Fruit fly (Drosophila melanogaster) whole organism, prepupa: ENCODE measurements around the gene CG7903.

Source experiments
- Blimp-1 ChIP-seq: fragments of 200-800 bp; sonication (Bioruptor generic); optimal IDR thresholded peaks from 3 replicates; lab custom pipeline; 2017; ENCODE audit warnings: missing biosample characterization, missing genetic modification characterization, mild to moderate bottlenecking, moderate library complexity, missing genetic modification reagents
- CG10631 ChIP-seq: fragments of 200-800 bp; sonication (Bioruptor generic); optimal IDR thresholded peaks from 2 replicates; lab custom pipeline; 2016; ENCODE audit warnings: missing biosample characterization, missing genetic modification characterization
- CG10669 ChIP-seq: fragments of 200-800 bp; sonication (Bioruptor generic); optimal IDR thresholded peaks from 3 replicates; lab custom pipeline; 2018; ENCODE audit warnings: missing biosample characterization, mild to moderate bottlenecking, missing genetic modification characterization, moderate library complexity
- CG11294 ChIP-seq: fragments of 200-800 bp; sonication (Bioruptor generic); IDR thresholded peaks from 2 replicates; pipeline ENCODE4 v1.3.6; 2022; ENCODE audit warnings: missing biosample characterization, missing genetic modification characterization
- CG11762 ChIP-seq: fragments of 200-800 bp; sonication (Bioruptor generic); optimal IDR thresholded peaks from 3 replicates; lab custom pipeline; 2016; ENCODE audit warnings: missing biosample characterization, missing genetic modification characterization; ENCODE audit not compliant: insufficient read depth
- CG11902 ChIP-seq: fragments of 200-800 bp; sonication (Bioruptor generic); optimal IDR thresholded peaks from 3 replicates; lab custom pipeline; 2016; ENCODE audit warnings: missing biosample characterization, missing genetic modification characterization
- CG15336 ChIP-seq: fragments of 200-800 bp; sonication (Bioruptor generic); IDR thresholded peaks from 2 replicates; pipeline ENCODE4 v1.3.6; 2022; ENCODE audit warnings: missing biosample characterization, missing genetic modification characterization
- CG1621 ChIP-seq: fragments of 200-800 bp; sonication (Bioruptor generic); optimal IDR thresholded peaks from 3 replicates; lab custom pipeline; 2018; ENCODE audit warnings: missing biosample characterization, mild to moderate bottlenecking, missing genetic modification characterization
- CG31627 ChIP-seq: fragments of 200-800 bp; sonication (Bioruptor generic); optimal IDR thresholded peaks from 3 replicates; lab custom pipeline; 2016; ENCODE audit warnings: missing biosample characterization, missing genetic modification characterization
- CG32006 ChIP-seq: fragments of 200-800 bp; sonication (Bioruptor generic); optimal IDR thresholded peaks from 3 replicates; lab custom pipeline; 2017; ENCODE audit warnings: missing biosample characterization, mild to moderate bottlenecking, missing genetic modification characterization
- CG34406 ChIP-seq: fragments of 200-800 bp; sonication (Bioruptor generic); optimal IDR thresholded peaks from 3 replicates; lab custom pipeline; 2016; ENCODE audit warnings: missing biosample characterization, missing genetic modification characterization
- CG3919 ChIP-seq: fragments of 200-800 bp; sonication (Bioruptor generic); optimal IDR thresholded peaks from 3 replicates; lab custom pipeline; 2016; ENCODE audit warnings: missing biosample characterization, missing genetic modification characterization
- CG4318 ChIP-seq: fragments of 200-800 bp; sonication (Bioruptor generic); optimal IDR thresholded peaks from 3 replicates; lab custom pipeline; 2017; ENCODE audit warnings: missing biosample characterization, mild to moderate bottlenecking, missing genetic modification characterization
- CG6163 ChIP-seq: fragments of 200-800 bp; sonication (Bioruptor generic); IDR thresholded peaks from 3 replicates; pipeline ENCODE4 v1.3.6; 2022; ENCODE audit warnings: missing biosample characterization, missing genetic modification characterization
- CG6276 ChIP-seq: fragments of 200-800 bp; sonication (Bioruptor generic); optimal IDR thresholded peaks from 2 replicates; lab custom pipeline; 2017; ENCODE audit warnings: missing biosample characterization, mild to moderate bottlenecking, missing genetic modification characterization
- CG6792 ChIP-seq: fragments of 200-800 bp; sonication (Bioruptor generic); optimal IDR thresholded peaks from 3 replicates; lab custom pipeline; 2016; ENCODE audit warnings: missing biosample characterization, missing genetic modification characterization
- CG6808 ChIP-seq: fragments of 200-800 bp; sonication (Bioruptor generic); optimal IDR thresholded peaks from 3 replicates; lab custom pipeline; 2017; ENCODE audit warnings: missing biosample characterization, missing genetic modification characterization, mild to moderate bottlenecking, moderate library complexity, missing genetic modification reagents
- CG7368 ChIP-seq: fragments of 200-800 bp; sonication (Bioruptor generic); optimal IDR thresholded peaks from 3 replicates; lab custom pipeline; 2016; ENCODE audit warnings: missing biosample characterization, missing genetic modification characterization
- CG8119 ChIP-seq: fragments of 200-800 bp; sonication (Bioruptor generic); IDR thresholded peaks from 3 replicates; pipeline ENCODE4 v1.3.6; 2022; ENCODE audit warnings: missing biosample characterization, missing genetic modification characterization
- CG8319 ChIP-seq: fragments of 200-800 bp; sonication (Bioruptor generic); optimal IDR thresholded peaks from 3 replicates; lab custom pipeline; 2016; ENCODE audit warnings: missing biosample characterization, missing genetic modification characterization
- CG8632 ChIP-seq: fragments of 200-800 bp; sonication (Bioruptor generic); optimal IDR thresholded peaks from 3 replicates; lab custom pipeline; 2016; ENCODE audit warnings: missing biosample characterization, missing genetic modification characterization
- Eip78C ChIP-seq: fragments of 200-800 bp; sonication (Bioruptor generic); peaks from one replicate; lab custom pipeline; 2016; ENCODE audit warnings: missing biosample characterization, missing genetic modification characterization
- Eip93F ChIP-seq: fragments of 200-800 bp; sonication (Bioruptor generic); optimal IDR thresholded peaks from 2 replicates; lab custom pipeline; 2016; ENCODE audit warnings: missing biosample characterization, mild to moderate bottlenecking, missing genetic modification characterization
- Ets21C ChIP-seq: fragments of 200-800 bp; sonication (Bioruptor generic); optimal IDR thresholded peaks from 3 replicates; lab custom pipeline; 2016; ENCODE audit warnings: missing biosample characterization, missing genetic modification characterization
- Gug ChIP-seq: fragments of 200-800 bp; sonication (Bioruptor generic); IDR thresholded peaks from 2 replicates; pipeline ENCODE4 v1.3.6; 2022; ENCODE audit warnings: missing biosample characterization, missing genetic modification characterization
- Hr39 ChIP-seq: fragments of 200-800 bp; sonication (Bioruptor generic); optimal IDR thresholded peaks from 2 replicates; lab custom pipeline; 2016; ENCODE audit warnings: missing biosample characterization, missing genetic modification characterization
- Hr4 ChIP-seq: fragments of 200-800 bp; sonication (Bioruptor generic); optimal IDR thresholded peaks from 3 replicates; lab custom pipeline; 2016; ENCODE audit warnings: missing biosample characterization, missing genetic modification characterization
- Lpt ChIP-seq: fragments of 200-800 bp; sonication (Bioruptor generic); optimal IDR thresholded peaks from 3 replicates; lab custom pipeline; 2016; ENCODE audit warnings: missing biosample characterization, missing genetic modification characterization
- Met ChIP-seq: fragments of 200-800 bp; sonication (Bioruptor generic); optimal IDR thresholded peaks from 3 replicates; lab custom pipeline; 2016; ENCODE audit warnings: missing biosample characterization, missing genetic modification characterization
- OdsH ChIP-seq: fragments of 200-800 bp; sonication (Bioruptor generic); optimal IDR thresholded peaks from 3 replicates; lab custom pipeline; 2016; ENCODE audit warnings: missing biosample characterization, missing genetic modification characterization
- Smox ChIP-seq: fragments of 200-800 bp; sonication (Bioruptor generic); optimal IDR thresholded peaks from 3 replicates; lab custom pipeline; 2016; ENCODE audit warnings: missing biosample characterization, missing genetic modification characterization
- Sox14 ChIP-seq: fragments of 200-800 bp; sonication (Bioruptor generic); optimal IDR thresholded peaks from 3 replicates; lab custom pipeline; 2016; ENCODE audit warnings: missing biosample characterization, missing genetic modification characterization
- Sox15 ChIP-seq: fragments of 200-800 bp; sonication (Bioruptor generic); optimal IDR thresholded peaks from 3 replicates; lab custom pipeline; 2016; ENCODE audit warnings: missing biosample characterization, missing genetic modification characterization
- achi ChIP-seq: fragments of 200-800 bp; sonication (Bioruptor generic); optimal IDR thresholded peaks from 3 replicates; lab custom pipeline; 2016; ENCODE audit warnings: missing biosample characterization, missing genetic modification characterization
- acj6 ChIP-seq: fragments of 200-800 bp; sonication (Bioruptor generic); optimal IDR thresholded peaks from 3 replicates; lab custom pipeline; 2016; ENCODE audit warnings: missing biosample characterization, missing genetic modification characterization
- dac ChIP-seq: fragments of 200-800 bp; sonication (Bioruptor generic); optimal IDR thresholded peaks from 2 replicates; lab custom pipeline; 2017; ENCODE audit warnings: missing biosample characterization, mild to moderate bottlenecking, missing genetic modification characterization
- dsx ChIP-seq: fragments of 200-800 bp; optimal IDR thresholded peaks from 3 replicates; lab custom pipeline; 2019; ENCODE audit warnings: missing biosample characterization, mild to moderate bottlenecking, missing genetic modification characterization, moderate library complexity; ENCODE audit not compliant: poor library complexity, severe bottlenecking
- eg ChIP-seq: fragments of 200-800 bp; sonication (Bioruptor generic); IDR thresholded peaks from 3 replicates; pipeline ENCODE4 v1.3.6; 2022; ENCODE audit warnings: missing biosample characterization, missing genetic modification characterization
- fd85E ChIP-seq: fragments of 200-800 bp; sonication (Bioruptor generic); optimal IDR thresholded peaks from 3 replicates; lab custom pipeline; 2016; ENCODE audit warnings: missing biosample characterization, missing genetic modification characterization
- fkh ChIP-seq: fragments of 200-800 bp; sonication (Bioruptor generic); optimal IDR thresholded peaks from 3 replicates; lab custom pipeline; 2017; ENCODE audit warnings: missing biosample characterization, mild to moderate bottlenecking, missing genetic modification characterization, moderate library complexity
- pdm3 ChIP-seq: fragments of 200-800 bp; sonication (Bioruptor generic); optimal IDR thresholded peaks from 3 replicates; lab custom pipeline; 2016; ENCODE audit warnings: missing biosample characterization, missing genetic modification characterization
- salr ChIP-seq, 2 experiments: fragments of 200-800 bp; sonication (Bioruptor generic); optimal IDR thresholded peaks; 3 replicates each; lab custom pipeline; 2016 to 2018; ENCODE audit warnings: missing biosample characterization in 2 of 2, missing genetic modification characterization in 2 of 2, mild to moderate bottlenecking in 1 of 2
- ss ChIP-seq, 2 experiments: fragments of 200-800 bp; sonication (Bioruptor generic); optimal IDR thresholded peaks; 2 replicates in 1 of 2; 3 replicates in 1 of 2; lab custom pipeline; 2017 to 2018; ENCODE audit warnings: mild to moderate bottlenecking in 2 of 2, missing biosample characterization in 2 of 2, missing genetic modification characterization in 2 of 2, moderate library complexity in 1 of 2
- vri ChIP-seq: fragments of 200-800 bp; sonication (Bioruptor generic); optimal IDR thresholded peaks from 3 replicates; lab custom pipeline; 2016; ENCODE audit warnings: missing biosample characterization, mild to moderate bottlenecking, missing genetic modification characterization

The CG7903 gene

DNA sequence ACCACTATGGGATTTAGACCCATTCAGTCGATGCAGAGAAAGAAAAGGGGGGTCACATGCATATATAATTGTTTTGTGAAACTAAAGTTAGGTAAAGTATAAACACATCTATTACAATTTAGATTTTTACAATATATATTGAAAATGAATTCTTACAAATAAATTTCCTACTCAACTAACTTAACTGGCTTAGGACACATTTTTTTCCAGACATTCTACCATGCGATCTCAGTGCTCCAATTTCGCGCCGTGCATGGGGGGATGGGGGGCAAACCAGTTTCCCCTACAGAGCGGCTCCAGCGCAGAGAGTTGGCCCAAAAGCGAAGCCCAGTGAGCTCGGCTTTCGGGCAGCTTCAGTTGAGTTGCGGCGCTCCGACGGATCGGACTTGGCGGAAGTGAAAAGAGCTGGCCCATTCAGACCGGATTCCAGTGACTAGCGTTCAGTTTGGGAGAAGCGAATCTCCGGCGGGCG lies 11.9 kb downstream of the CG7903 start, which contains the start of gene CG7896 (continued):
- peak; percentile 69 for TF ChIP-seq Ets21C (GFP tag; lab: Kevin White, UChicago)
- peak; percentile 93 for TF ChIP-seq CG8119
- peak; percentile 81 for TF ChIP-seq Smox (GFP tag; lab: Kevin White, UChicago)
- peak; percentile 12 for TF ChIP-seq fkh (GFP tag; lab: Kevin White, UChicago)
- TF ChIP-seq CG10631 (GFP tag; lab: Kevin White, UChicago): peak; percentile 86
- peak; percentile 81 for TF ChIP-seq CG8632 (GFP tag; lab: Kevin White, UChicago)
- TF ChIP-seq vri (GFP tag; lab: Kevin White, UChicago): peak; percentile 72
- TF ChIP-seq Blimp-1 (GFP tag; lab: Kevin White, UChicago): peak; percentile 49
- peak; percentile 74 for TF ChIP-seq CG7368
- TF ChIP-seq Lpt (GFP tag; lab: Kevin White, UChicago): peak; percentile 73
- peak; percentile 65 for TF ChIP-seq CG11762 (GFP tag; lab: Kevin White, UChicago)

DNA sequence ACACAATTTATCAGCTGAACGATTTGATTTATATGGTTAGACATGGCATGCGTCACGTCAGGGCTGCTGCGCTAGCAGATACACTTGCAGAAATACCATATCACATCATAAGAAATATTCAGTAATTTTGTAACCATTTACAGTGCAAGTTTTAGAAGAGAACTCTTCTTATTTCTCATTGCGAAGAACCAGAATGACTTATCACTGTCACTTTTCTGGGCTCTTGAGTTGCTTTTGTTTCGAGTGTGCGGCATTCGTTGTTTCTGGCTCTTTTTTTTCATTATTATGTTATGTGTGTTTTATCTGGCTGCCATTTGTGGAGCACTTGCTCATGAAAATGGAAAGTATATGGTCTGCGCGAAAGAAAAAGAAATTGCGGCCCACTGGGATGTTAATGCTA lies 13.0 kb downstream of the CG7903 start:
- no peak for TF ChIP-seq CG1621 (tag; lab: Kevin White, UChicago)
- peak; percentile 23 for TF ChIP-seq Sox14 (GFP tag; lab: Kevin White, UChicago)
- peak; percentile 62 for TF ChIP-seq Gug (GFP tag; lab: Robert Waterston, UW)
- peak; percentile 44 for TF ChIP-seq acj6 (GFP tag; lab: Kevin White, UChicago)
- peak; percentile 37 for TF ChIP-seq OdsH (GFP tag; lab: Kevin White, UChicago)
- TF ChIP-seq CG4318 (GFP tag; lab: Kevin White, UChicago): peak; percentile 74
- TF ChIP-seq Hr39 (GFP tag; lab: Kevin White, UChicago): peak; percentile 24
- TF ChIP-seq Met (GFP tag; lab: Kevin White, UChicago): peak; percentile 6
- peak; percentile 84 for TF ChIP-seq CG6163 (GFP tag; lab: Robert Waterston, UW)
- TF ChIP-seq vri (GFP tag; lab: Kevin White, UChicago): no peak
- TF ChIP-seq CG11762 (GFP tag; lab: Kevin White, UChicago): no peak
- TF ChIP-seq CG6276 (GFP tag; lab: Kevin White, UChicago): peak; percentile 2
- TF ChIP-seq eg (GFP tag; lab: Robert Waterston, UW): peak; percentile 89
- TF ChIP-seq CG3919 (GFP tag; lab: Kevin White, UChicago): peak; percentile 30
- TF ChIP-seq CG15336 (GFP tag; lab: Robert Waterston, UW): peak; percentile 87
- no peak for TF ChIP-seq Eip93F (GFP tag; lab: Kevin White, UChicago)
- TF ChIP-seq salr (GFP tag; optimal IDR thresholded peaks at IDR 0.05; lab: Kevin White, UChicago): peak in 1 of 2 experiments; percentile 41
- peak; percentile 89 for TF ChIP-seq Hr4
- peak; percentile 46 for TF ChIP-seq achi (GFP tag; lab: Kevin White, UChicago)
- TF ChIP-seq CG10669: no peak
- peak; percentile 10 for TF ChIP-seq pdm3 (GFP tag; lab: Kevin White, UChicago)
- peak; percentile 83 for TF ChIP-seq CG8119
- TF ChIP-seq Eip78C: peak; percentile 60
- TF ChIP-seq CG6792: no peak
- peak; percentile 39 for TF ChIP-seq Lpt (GFP tag; lab: Kevin White, UChicago)
- TF ChIP-seq dac (GFP tag; lab: Kevin White, UChicago): peak; percentile 73
- peak; percentile 84 for TF ChIP-seq CG32006 (GFP tag; lab: Kevin White, UChicago)
- peak; percentile 67 for TF ChIP-seq CG11294 (GFP tag; lab: Robert Waterston, UW)
- peak; percentile 24 for TF ChIP-seq CG10631 (GFP tag; lab: Kevin White, UChicago)

DNA sequence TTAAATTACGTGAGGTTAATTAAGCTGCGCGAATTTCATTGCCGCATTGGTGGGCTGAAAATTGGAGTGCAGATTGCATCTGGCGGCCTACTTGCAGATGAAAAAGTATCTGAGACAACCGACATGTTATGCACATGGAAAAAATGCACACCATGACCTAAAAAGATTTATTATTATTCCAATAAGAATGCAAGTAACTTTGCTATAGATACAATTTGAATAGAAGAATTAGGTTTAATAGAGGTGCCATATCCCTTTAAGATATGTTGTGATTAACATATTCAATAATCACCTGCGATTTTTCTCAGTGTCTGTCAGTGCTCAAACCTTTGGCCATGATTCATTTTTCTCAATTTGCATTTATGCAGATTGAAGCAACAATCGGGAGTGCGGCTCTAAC lies 13.6 kb downstream of the CG7903 start:
- TF ChIP-seq CG10669 (no peak), fkh (GFP tag; lab: Kevin White, UChicago) (no peak), pdm3 (GFP tag; lab: Kevin White, UChicago) (peak; percentile 22), CG8119 (peak; percentile 39), CG4318 (GFP tag; lab: Kevin White, UChicago) (peak; percentile 6), CG11762 (GFP tag; lab: Kevin White, UChicago) (peak; percentile 33), CG34406 (peak; percentile 18), CG6808 (GFP tag; lab: Kevin White, UChicago) (no peak), CG8319 (GFP tag; lab: Kevin White, UChicago) (no peak), Lpt (GFP tag; lab: Kevin White, UChicago) (peak; percentile 15), Eip93F (GFP tag; lab: Kevin White, UChicago) (no peak), CG15336 (GFP tag; lab: Robert Waterston, UW) (peak; percentile 72), CG11902 (GFP tag; lab: Kevin White, UChicago) (no peak), CG6163 (GFP tag; lab: Robert Waterston, UW) (peak; percentile 70), Sox15 (GFP tag; lab: Kevin White, UChicago) (no peak), CG7368 (no peak), CG11294 (GFP tag; lab: Robert Waterston, UW) (no peak), Met (GFP tag; lab: Kevin White, UChicago) (no peak), CG31627 (GFP tag; lab: Kevin White, UChicago) (peak; percentile 7), dsx (GFP tag; lab: Kevin White, UChicago) (no peak), fd85E (GFP tag; lab: Kevin White, UChicago) (no peak), vri (GFP tag; lab: Kevin White, UChicago) (no peak), CG32006 (GFP tag; lab: Kevin White, UChicago) (peak; percentile 48), dac (GFP tag; lab: Kevin White, UChicago) (no peak), ss (GFP tag; optimal IDR thresholded peaks at IDR 0.05; lab: Kevin White, UChicago) (no peak)
